Worm (Caenorhabditis elegans) whole organism, L4 larva: ENCODE data around the gene acr-3.

Source experiments
- F26F4.8 ChIP-seq: fragments of 200-800 bp; sonication (Bioruptor generic); conservative IDR thresholded peaks from 2 replicates; pipeline ENCODE4 v1.3.6; 2022; ENCODE audit warnings: missing genetic modification characterization, missing compliant biosample characterization
- F44E2.7 ChIP-seq: fragments of 200-800 bp; sonication (Bioruptor generic); IDR thresholded peaks from 2 replicates; pipeline ENCODE4 v2.1.2; 2022; ENCODE audit warnings: missing genetic modification characterization, missing compliant biosample characterization
- F49E8.2 ChIP-seq: sonication (generic microtip); optimal IDR thresholded peaks from 2 replicates; lab custom pipeline; 2016; ENCODE audit warnings: missing compliant biosample characterization, mild to moderate bottlenecking, missing genetic modification characterization, borderline replicate concordance
- R02D3.7 ChIP-seq: fragments of 150-350 bp; sonication (generic microtip); optimal IDR thresholded peaks from 3 replicates; lab custom pipeline; 2014; ENCODE audit warnings: missing biosample characterization, missing genetic modification characterization
- Y5F2A.4 ChIP-seq: fragments of 200-800 bp; sonication (Bioruptor generic); optimal IDR thresholded peaks from 2 replicates; lab custom pipeline; 2018; ENCODE audit warnings: mild to moderate bottlenecking, missing genetic modification characterization, missing compliant biosample characterization
- ZK337.2 ChIP-seq: fragments of 200-800 bp; sonication (Bioruptor generic); IDR thresholded peaks from 2 replicates; pipeline ENCODE4 v1.3.6; 2022; ENCODE audit warnings: missing genetic modification reagents, missing genetic modification characterization, missing compliant biosample characterization
- ZK546.5 ChIP-seq, 2 experiments: sonication (generic microtip); optimal IDR thresholded peaks; 2 replicates each; lab custom pipeline; 2017; ENCODE audit warnings: missing biosample characterization in 2 of 2, missing genetic modification characterization in 2 of 2
- aha-1 ChIP-seq: fragments of 150-350 bp; peaks from one replicate; lab custom pipeline; 2014; ENCODE audit warnings: missing biosample characterization, missing genetic modification characterization
- aly-2 ChIP-seq: sonication (generic microtip); optimal IDR thresholded peaks from 2 replicates; lab custom pipeline; 2018; ENCODE audit warnings: missing biosample characterization, missing genetic modification characterization
- ama-1 ChIP-seq: fragments of 150-350 bp; optimal IDR thresholded peaks from 2 replicates; lab custom pipeline; 2014; ENCODE audit warnings: inconsistent platforms, mixed read lengths
- arid-1 ChIP-seq: fragments of 200-800 bp; sonication (Bioruptor generic); conservative IDR thresholded peaks from 2 replicates; pipeline ENCODE4 v1.3.6; 2022; ENCODE audit warnings: missing genetic modification reagents, missing genetic modification characterization, missing compliant biosample characterization
- ceh-28 ChIP-seq: fragments of 150-350 bp; optimal IDR thresholded peaks from 2 replicates; lab custom pipeline; 2014; ENCODE audit warnings: missing biosample characterization, missing genetic modification reagents, missing genetic modification characterization
- ceh-44 ChIP-seq: fragments of 200-800 bp; sonication (Bioruptor generic); IDR thresholded peaks from 2 replicates; pipeline ENCODE4 v1.3.6; 2022; ENCODE audit warnings: missing genetic modification reagents, missing genetic modification characterization, missing compliant biosample characterization
- cey-2 ChIP-seq: sonication (generic microtip); optimal IDR thresholded peaks from 3 replicates; lab custom pipeline; 2017; ENCODE audit warnings: missing genetic modification characterization, mild to moderate bottlenecking, missing compliant biosample characterization, antibody characterized with exemption, borderline replicate concordance; ENCODE audit not compliant: insufficient read depth
- ctbp-1 ChIP-seq: fragments of 200-800 bp; sonication (Bioruptor generic); IDR thresholded peaks from 2 replicates; pipeline ENCODE4 v1.3.6; 2022; ENCODE audit warnings: missing genetic modification reagents, missing genetic modification characterization, missing compliant biosample characterization
- dmd-6 ChIP-seq: fragments of 200-800 bp; sonication (Bioruptor generic); IDR thresholded peaks from 2 replicates; pipeline ENCODE4 v1.3.6; 2022; ENCODE audit warnings: missing genetic modification reagents, missing genetic modification characterization, missing compliant biosample characterization
- egl-43 ChIP-seq: fragments of 200-800 bp; sonication (Bioruptor generic); IDR thresholded peaks from 2 replicates; pipeline ENCODE4 v1.3.6; 2022; ENCODE audit warnings: missing genetic modification reagents, missing genetic modification characterization, missing compliant biosample characterization
- fkh-10 ChIP-seq: fragments of 150-350 bp; optimal IDR thresholded peaks from 2 replicates; lab custom pipeline; 2014; ENCODE audit warnings: missing biosample characterization, missing genetic modification reagents, missing genetic modification characterization
- fos-1 ChIP-seq: fragments of 150-350 bp; optimal IDR thresholded peaks from 2 replicates; lab custom pipeline; 2014; ENCODE audit warnings: missing biosample characterization, missing genetic modification characterization
- hif-1 ChIP-seq, 2 experiments: sonication (generic microtip); optimal IDR thresholded peaks; 2 replicates each; lab custom pipeline; 2016 to 2017; ENCODE audit warnings: missing compliant biosample characterization in 2 of 2, missing genetic modification characterization in 2 of 2, missing genetic modification reagents in 2 of 2, missing genotype in 2 of 2, mild to moderate bottlenecking in 1 of 2
- jun-1 ChIP-seq: fragments of 150-350 bp; optimal IDR thresholded peaks from 2 replicates; lab custom pipeline; 2014; ENCODE audit warnings: missing biosample characterization, missing genetic modification reagents, missing genetic modification characterization
- lim-7 ChIP-seq: fragments of 200-800 bp; sonication (Bioruptor generic); IDR thresholded peaks from 2 replicates; pipeline ENCODE4 v1.3.6; 2022; ENCODE audit warnings: missing genetic modification characterization, missing compliant biosample characterization
- lin-1 ChIP-seq: fragments of 200-800 bp; sonication (Bioruptor generic); IDR thresholded peaks from 2 replicates; pipeline ENCODE4 v1.3.6; 2022; ENCODE audit warnings: missing genetic modification reagents, missing genetic modification characterization, missing compliant biosample characterization
- lin-29 ChIP-seq: fragments of 200-800 bp; sonication (Bioruptor generic); IDR thresholded peaks from 2 replicates; pipeline ENCODE4 v1.3.6; 2022; ENCODE audit warnings: missing genetic modification reagents, missing genetic modification characterization, missing compliant biosample characterization
- lin-39 ChIP-seq: fragments of 150-350 bp; optimal IDR thresholded peaks from 2 replicates; lab custom pipeline; 2014; ENCODE audit warnings: missing biosample characterization, missing genetic modification reagents, missing genetic modification characterization
- lir-3 ChIP-seq: sonication (generic microtip); optimal IDR thresholded peaks from 2 replicates; lab custom pipeline; 2016; ENCODE audit warnings: mild to moderate bottlenecking, missing genetic modification characterization, missing compliant biosample characterization
- lsy-2 ChIP-seq, 2 experiments: fragments of 150-350 bp in 1 of 2; sonication (generic microtip) in 1 of 2; optimal IDR thresholded peaks; 2 replicates each; lab custom pipeline; 2014 to 2017; ENCODE audit warnings: missing biosample characterization in 2 of 2, missing genetic modification characterization in 2 of 2
- mdl-1 ChIP-seq, 2 experiments: fragments of 150-350 bp in 1 of 2; sonication (generic microtip) in 1 of 2; optimal IDR thresholded peaks; 2 replicates each; lab custom pipeline; 2014 to 2017; ENCODE audit warnings: missing biosample characterization in 2 of 2, missing genetic modification characterization in 2 of 2
- mdt-29 ChIP-seq: fragments of 200-800 bp; sonication (Bioruptor generic); IDR thresholded peaks from 2 replicates; pipeline ENCODE4 v1.3.6; 2022; ENCODE audit warnings: missing genetic modification reagents, missing genetic modification characterization, missing compliant biosample characterization
- mxl-3 ChIP-seq: fragments of 200-800 bp; sonication (Bioruptor generic); optimal IDR thresholded peaks from 2 replicates; lab custom pipeline; 2018; ENCODE audit warnings: mild to moderate bottlenecking, missing genetic modification characterization, missing compliant biosample characterization
- nhr-10 ChIP-seq: fragments of 150-350 bp; optimal IDR thresholded peaks from 2 replicates; lab custom pipeline; 2014; ENCODE audit warnings: missing biosample characterization, missing genetic modification characterization
- nhr-102 ChIP-seq: sonication (generic microtip); optimal IDR thresholded peaks from 2 replicates; lab custom pipeline; 2016; ENCODE audit warnings: mild to moderate bottlenecking, missing genetic modification characterization, moderate library complexity, missing compliant biosample characterization
- nhr-11 ChIP-seq: fragments of 150-350 bp; optimal IDR thresholded peaks from 2 replicates; lab custom pipeline; 2014; ENCODE audit warnings: missing biosample characterization, missing genetic modification characterization
- nhr-111 ChIP-seq: fragments of 200-800 bp; sonication (Bioruptor generic); optimal IDR thresholded peaks from 2 replicates; lab custom pipeline; 2018; ENCODE audit warnings: mild to moderate bottlenecking, missing genetic modification characterization, missing compliant biosample characterization
- nhr-25 ChIP-seq: sonication (generic microtip); optimal IDR thresholded peaks from 2 replicates; lab custom pipeline; 2017; ENCODE audit warnings: missing genetic modification characterization, mild to moderate bottlenecking, missing compliant biosample characterization, antibody characterized with exemption, moderate library complexity, borderline replicate concordance; ENCODE audit not compliant: insufficient read depth
- nhr-28 ChIP-seq: fragments of 150-350 bp; optimal IDR thresholded peaks from 2 replicates; lab custom pipeline; 2014; ENCODE audit warnings: missing biosample characterization, missing genetic modification characterization
- nhr-42 ChIP-seq: fragments of 200-800 bp; sonication (Bioruptor generic); IDR thresholded peaks from 2 replicates; pipeline ENCODE4 v1.3.6; 2022; ENCODE audit warnings: missing genetic modification characterization, missing compliant biosample characterization
- nhr-48 ChIP-seq: sonication (generic microtip); optimal IDR thresholded peaks from 2 replicates; lab custom pipeline; 2016; ENCODE audit warnings: mild to moderate bottlenecking, missing genetic modification characterization, missing compliant biosample characterization
- php-3 ChIP-seq: fragments of 200-800 bp; sonication (Bioruptor generic); IDR thresholded peaks from 2 replicates; pipeline ENCODE4 v1.3.6; 2022; ENCODE audit warnings: missing genetic modification reagents, missing genetic modification characterization, missing compliant biosample characterization
- pqm-1 ChIP-seq: sonication (generic microtip); optimal IDR thresholded peaks from 2 replicates; lab custom pipeline; 2017; ENCODE audit warnings: missing biosample characterization, missing genetic modification characterization
- saeg-2 ChIP-seq: fragments of 200-800 bp; sonication (Bioruptor generic); IDR thresholded peaks from 2 replicates; pipeline ENCODE4 v1.3.6; 2022; ENCODE audit warnings: missing genetic modification reagents, missing genetic modification characterization, missing compliant biosample characterization
- sdz-12 ChIP-seq: fragments of 200-800 bp; sonication (Bioruptor generic); optimal IDR thresholded peaks from 2 replicates; lab custom pipeline; 2018; ENCODE audit warnings: mild to moderate bottlenecking, missing genetic modification characterization, missing compliant biosample characterization
- set-16 ChIP-seq: fragments of 200-800 bp; sonication (Bioruptor generic); IDR thresholded peaks from 2 replicates; pipeline ENCODE4 v1.3.6; 2022; ENCODE audit warnings: missing genetic modification reagents, missing genetic modification characterization, missing compliant biosample characterization
- snpc-1.2 ChIP-seq: fragments of 200-800 bp; sonication (Bioruptor generic); IDR thresholded peaks from 2 replicates; pipeline ENCODE4 v1.3.6; 2022; ENCODE audit warnings: missing genetic modification reagents, missing genetic modification characterization, missing compliant biosample characterization
- snpc-4 ChIP-seq: fragments of 150-350 bp; optimal IDR thresholded peaks from 2 replicates; lab custom pipeline; 2014; ENCODE audit warnings: missing biosample characterization, missing genetic modification characterization
- spr-3 ChIP-seq: fragments of 200-800 bp; sonication (Bioruptor generic); optimal IDR thresholded peaks from 2 replicates; lab custom pipeline; 2018; ENCODE audit warnings: mild to moderate bottlenecking, missing genetic modification characterization, missing compliant biosample characterization
- tra-1 ChIP-seq: fragments of 200-800 bp; sonication (Bioruptor generic); IDR thresholded peaks from 2 replicates; pipeline ENCODE4 v1.3.6; 2022; ENCODE audit warnings: missing genetic modification reagents, missing genetic modification characterization, missing compliant biosample characterization
- unc-130 ChIP-seq: sonication (generic microtip); optimal IDR thresholded peaks from 2 replicates; lab custom pipeline; 2016; ENCODE audit warnings: missing genetic modification reagents, missing genetic modification characterization, missing compliant biosample characterization
- unc-62 ChIP-seq, 3 experiments: fragments of 150-350 bp in 1 of 3; sonication (generic microtip); optimal IDR thresholded peaks in 2 of 3; peaks in 1 of 3; 1 replicate in 1 of 3; 2 replicates in 2 of 3; lab custom pipeline; 2014 to 2017; ENCODE audit warnings: missing biosample characterization in 3 of 3, missing genetic modification characterization in 3 of 3, missing genetic modification reagents in 3 of 3, missing genotype in 1 of 3
- zag-1 ChIP-seq: fragments of 150-350 bp; optimal IDR thresholded peaks from 2 replicates; lab custom pipeline; 2014; ENCODE audit warnings: missing biosample characterization, missing genetic modification characterization
- ztf-11 ChIP-seq: fragments of 150-350 bp; optimal IDR thresholded peaks from 2 replicates; lab custom pipeline; 2014; ENCODE audit warnings: missing biosample characterization, missing genetic modification characterization
- ztf-7 ChIP-seq: fragments of 150-350 bp; optimal IDR thresholded peaks from 2 replicates; lab custom pipeline; 2014; ENCODE audit warnings: missing biosample characterization, missing genetic modification characterization

The acr-3 gene

ce11 chrX:6744537-6744936 lies 35.2 kb downstream of the acr-3 start (continued):
- no peak for TF ChIP-seq nhr-102 (tag; lab: Kevin White, UChicago)
- TF ChIP-seq snpc-1.2 (GFP tag; lab: Robert Waterston, UW) = no peak
- TF ChIP-seq ZK337.2 (GFP tag; lab: Robert Waterston, UW) = no peak
- peak in 1 of 2 experiments; percentile 3 for TF ChIP-seq lsy-2 (tag; optimal IDR thresholded peaks at IDR 0.05; lab: Kevin White, UChicago)
- 0 out of 2 replicates have a peak, but pooled peaks have one; percentile 13 for TF ChIP-seq lin-1
- no peak for TF ChIP-seq cey-2
- peak; percentile 88 for TF ChIP-seq mxl-3 (GFP tag; lab: Kevin White, UChicago)
- TF ChIP-seq ztf-7 (tag; lab: Kevin White, UChicago) = no peak
- TF ChIP-seq set-16 (GFP tag; lab: Robert Waterston, UW) = no peak
- no peak for TF ChIP-seq jun-1 (tag; lab: Kevin White, UChicago)
- no peak for TF ChIP-seq aly-2 (tag; lab: Kevin White, UChicago)
- peak; percentile 94 for TF ChIP-seq nhr-28 (tag; lab: Kevin White, UChicago)
- TF ChIP-seq dmd-6 = peak; percentile 96
- no peak for TF ChIP-seq zag-1 (tag; lab: Kevin White, UChicago)
- no peak for TF ChIP-seq nhr-11 (tag; lab: Kevin White, UChicago)
- no peak for TF ChIP-seq lin-39 (tag; lab: Kevin White, UChicago)
- no peak for TF ChIP-seq lim-7 (GFP tag; lab: Robert Waterston, UW)
- TF ChIP-seq hif-1 (tag; optimal IDR thresholded peaks at IDR 0.05; lab: Kevin White, UChicago) = no peak
- no peak for TF ChIP-seq nhr-25
- no peak for TF ChIP-seq lin-29 (GFP tag; lab: Robert Waterston, UW)
- no peak for TF ChIP-seq arid-1 (GFP tag; lab: Robert Waterston, UW)
- no peak for TF ChIP-seq ztf-11 (tag; lab: Kevin White, UChicago)
- TF ChIP-seq R02D3.7 = no peak
- TF ChIP-seq spr-3 (GFP tag; lab: Kevin White, UChicago) = no peak
- no peak for TF ChIP-seq lir-3 (tag; lab: Kevin White, UChicago)
- TF ChIP-seq ceh-44 (GFP tag; lab: Robert Waterston, UW) = no peak
- TF ChIP-seq snpc-4 (tag; lab: Kevin White, UChicago) = no peak
- no peak for TF ChIP-seq ctbp-1
- TF ChIP-seq F44E2.7 (GFP tag; lab: Robert Waterston, UW) = no peak
- no peak for TF ChIP-seq nhr-42
- TF ChIP-seq nhr-48 (tag; lab: Kevin White, UChicago) = peak; percentile 78
- no peak for TF ChIP-seq tra-1 (GFP tag; lab: Robert Waterston, UW)
- no peak for TF ChIP-seq Y5F2A.4
- TF ChIP-seq F26F4.8 (GFP tag; lab: Robert Waterston, UW) = no peak
- TF ChIP-seq ama-1 (lab: Kevin White, UChicago) = no peak
- no peak for TF ChIP-seq ZK546.5 (tag; optimal IDR thresholded peaks at IDR 0.05; lab: Kevin White, UChicago)
- no peak for TF ChIP-seq fkh-10 (GFP tag; lab: Kevin White, UChicago)
- no peak for TF ChIP-seq nhr-111 (GFP tag; lab: Kevin White, UChicago)
- no peak for TF ChIP-seq F49E8.2 (tag; lab: Kevin White, UChicago)
- no peak for TF ChIP-seq ceh-28 (tag; lab: Kevin White, UChicago)
- no peak for TF ChIP-seq unc-62 (GFP tag; optimal IDR thresholded peaks at IDR 0.05 in 1 of 2; lab: Kevin White, UChicago)
- TF ChIP-seq unc-62 (tag; optimal IDR thresholded peaks at IDR 0.05; lab: Kevin White, UChicago) = no peak
- no peak for TF ChIP-seq saeg-2 (GFP tag; lab: Robert Waterston, UW)
- TF ChIP-seq fos-1 (tag; lab: Kevin White, UChicago) = no peak
- TF ChIP-seq sdz-12 (GFP tag; lab: Kevin White, UChicago) = no peak
- TF ChIP-seq mdt-29 (GFP tag; lab: Robert Waterston, UW) = no peak
- TF ChIP-seq aha-1 (tag; lab: Kevin White, UChicago) = no peak
- TF ChIP-seq nhr-10 = no peak
- peak; percentile 74 for TF ChIP-seq php-3 (GFP tag; lab: Robert Waterston, UW)
- peak in 1 of 2 experiments; percentile 99 for TF ChIP-seq mdl-1 (tag; optimal IDR thresholded peaks at IDR 0.05; lab: Kevin White, UChicago)
- TF ChIP-seq pqm-1 (tag; lab: Kevin White, UChicago) = peak; percentile 87
- TF ChIP-seq egl-43 (GFP tag; lab: Robert Waterston, UW) = no peak
- TF ChIP-seq unc-130 (GFP tag; lab: Kevin White, UChicago) = no peak
